Worm (Caenorhabditis elegans) whole organism, mixed stage, embryonic: ENCODE results near the gene bca-1.

ENCODE experiments used
- elt-1 ChIP-seq: sonication (generic microtip); optimal IDR thresholded peaks from 2 replicates; lab custom pipeline; 2017; ENCODE audit warnings: missing genetic modification characterization, mild to moderate bottlenecking, missing compliant biosample characterization, antibody characterized with exemption, moderate library complexity, borderline replicate concordance; ENCODE audit not compliant: insufficient read depth
- elt-3 ChIP-seq: fragments of 150-350 bp; optimal IDR thresholded peaks from 2 replicates; lab custom pipeline; 2014; ENCODE audit warnings: missing biosample characterization, missing genetic modification characterization
- lin-32 ChIP-seq: fragments of 200-800 bp; sonication (Bioruptor generic); optimal IDR thresholded peaks from 2 replicates; lab custom pipeline; 2018; ENCODE audit warnings: mild to moderate bottlenecking, missing genetic modification characterization, missing compliant biosample characterization
- mab-5 ChIP-seq: fragments of 150-350 bp; optimal IDR thresholded peaks from 2 replicates; lab custom pipeline; 2014; ENCODE audit warnings: missing biosample characterization, missing genetic modification characterization
- snpc-4 ChIP-seq: fragments of 150-350 bp; optimal IDR thresholded peaks from 2 replicates; lab custom pipeline; 2014; ENCODE audit warnings: missing biosample characterization, missing genetic modification characterization
- unc-39 ChIP-seq: fragments of 150-350 bp; optimal IDR thresholded peaks from 2 replicates; lab custom pipeline; 2014; ENCODE audit warnings: missing biosample characterization, missing genetic modification characterization
- unc-62 ChIP-seq: fragments of 150-350 bp; optimal IDR thresholded peaks from 2 replicates; lab custom pipeline; 2014; ENCODE audit warnings: missing biosample characterization, missing genetic modification reagents, missing genetic modification characterization

DNA sequence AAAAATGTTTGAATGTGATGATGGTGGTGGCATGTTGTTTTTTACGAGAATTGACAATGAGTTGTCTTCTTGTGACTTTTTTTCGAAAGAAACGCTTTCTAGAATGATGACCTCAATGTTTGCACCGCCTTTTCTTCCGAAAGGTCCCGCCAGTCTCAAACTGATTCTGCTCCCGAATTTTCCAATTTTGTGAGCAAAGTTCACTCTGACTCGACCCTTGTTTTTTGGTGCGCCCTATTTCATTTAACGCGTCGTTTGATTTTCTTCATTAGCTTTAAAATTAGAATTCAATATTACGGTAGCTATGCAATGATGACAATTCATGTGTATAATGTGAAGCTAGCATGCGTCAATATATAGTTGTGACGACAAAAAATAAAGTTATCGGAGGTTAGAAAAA is 26.1 kb upstream of the bca-1 start, which contains the start of gene lite-1:
- TF ChIP-seq mab-5 (tag; lab: Kevin White, UChicago) (no peak), unc-39 (tag; lab: Kevin White, UChicago) (no peak), lin-32 (GFP tag; lab: Kevin White, UChicago) (no peak), snpc-4 (tag; lab: Kevin White, UChicago) (no peak), unc-62 (GFP tag; lab: Kevin White, UChicago) (no peak), elt-1 (tag; lab: Kevin White, UChicago) (no peak), elt-3 (tag; lab: Kevin White, UChicago) (no peak)
